Worm (Caenorhabditis elegans) whole organism, dauer: ENCODE data around the gene ncx-1.

ENCODE experiments used
- unc-62 ChIP-seq: sonication (generic microtip); optimal IDR thresholded peaks from 2 replicates; lab custom pipeline; 2017; ENCODE audit warnings: missing biosample characterization, missing genetic modification reagents, missing genetic modification characterization

The ncx-1 gene

ce11 chrV:20120623-20121165, at the start of gene ncx-1:
ncx-1 (minus strand) TSS chrV:20120673.
- no peak for TF ChIP-seq unc-62 (GFP tag; lab: Kevin White, UChicago)

- no peak for TF ChIP-seq unc-62 (GFP tag; lab: Kevin White, UChicago)
Observed at ce11 chrV:20165808-20166207, 45.3 kb upstream of the ncx-1 start.

DNA sequence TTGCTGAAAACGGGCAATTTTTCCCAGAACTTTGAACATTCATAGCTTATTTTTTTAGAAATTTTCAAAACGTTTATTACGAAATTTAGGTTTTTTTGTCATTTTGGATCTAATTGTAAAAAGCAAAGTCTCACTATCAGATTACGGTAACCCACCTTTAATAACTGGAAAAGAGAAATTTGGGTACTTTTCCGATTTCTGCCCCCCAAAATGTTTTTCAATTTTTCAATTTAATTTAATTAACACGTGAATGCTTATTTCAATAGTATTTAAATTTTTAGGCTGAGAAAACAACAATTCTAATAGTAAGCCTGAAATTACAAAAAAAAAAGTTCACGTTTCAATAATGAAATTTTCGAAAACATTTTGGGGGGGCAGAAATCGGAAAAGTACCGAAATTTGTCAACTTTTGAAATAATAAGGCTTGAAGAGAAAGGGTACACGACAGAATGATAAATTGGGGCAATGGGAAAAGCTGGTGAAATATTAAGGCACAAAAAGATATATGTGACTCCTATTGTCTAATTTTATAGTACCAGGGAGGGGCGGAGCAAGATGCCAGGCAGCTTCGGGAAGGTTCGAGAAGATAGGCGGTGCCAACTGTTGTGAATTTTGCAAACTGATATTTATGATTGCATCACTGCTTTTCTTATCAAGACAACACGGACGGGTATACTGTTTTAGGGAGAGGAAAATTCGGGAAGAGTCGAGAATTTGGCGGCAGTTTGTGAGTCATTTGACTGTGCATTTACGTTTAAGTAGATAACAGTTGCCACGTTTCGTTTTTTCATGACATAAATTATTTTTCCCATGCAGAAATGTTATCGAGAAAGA, 43.8 kb upstream of the ncx-1 start, which contains the start of gene F19B2.5:
TSS of gene F19B2.5 (minus strand) at position 107 of the 834 bp plus-strand sequence.
- no peak for TF ChIP-seq unc-62 (GFP tag; lab: Kevin White, UChicago)

- no peak for TF ChIP-seq unc-62 (GFP tag; lab: Kevin White, UChicago)
Observed at ce11 chrV:20163105-20163449, 42.6 kb upstream of the ncx-1 start.

ce11 chrV:20162290-20163104, 42.0 kb upstream of the ncx-1 start:
- TF ChIP-seq unc-62 (GFP tag; lab: Kevin White, UChicago): no peak

ce11 chrV:20161781-20162289, 41.4 kb upstream of the ncx-1 start:
- TF ChIP-seq unc-62 (GFP tag; lab: Kevin White, UChicago): no peak

DNA sequence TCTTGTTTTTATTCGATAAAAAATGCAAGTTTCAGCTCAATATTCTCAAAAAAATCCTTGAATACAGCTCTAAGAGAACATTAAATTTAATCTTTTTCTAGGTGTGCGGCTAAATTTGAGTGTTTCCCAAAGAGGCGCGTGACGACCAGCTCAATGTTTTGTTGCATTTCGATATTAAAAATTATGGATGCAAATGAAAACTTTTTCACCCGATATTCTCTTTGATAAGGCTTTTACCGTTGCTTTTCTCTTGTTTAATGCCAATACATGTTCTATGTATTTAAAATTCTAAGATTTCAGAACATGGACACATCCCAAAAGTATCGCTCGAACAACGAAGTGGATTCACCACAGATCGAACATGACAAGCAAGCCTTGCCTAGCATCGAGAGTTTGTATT, 37.8 kb upstream of the ncx-1 start, which contains the start of gene F19B2.6:
TSS of gene F19B2.6 (plus strand) at position 301 of the 400 bp plus-strand sequence.
- no peak for TF ChIP-seq unc-62 (GFP tag; lab: Kevin White, UChicago)

DNA sequence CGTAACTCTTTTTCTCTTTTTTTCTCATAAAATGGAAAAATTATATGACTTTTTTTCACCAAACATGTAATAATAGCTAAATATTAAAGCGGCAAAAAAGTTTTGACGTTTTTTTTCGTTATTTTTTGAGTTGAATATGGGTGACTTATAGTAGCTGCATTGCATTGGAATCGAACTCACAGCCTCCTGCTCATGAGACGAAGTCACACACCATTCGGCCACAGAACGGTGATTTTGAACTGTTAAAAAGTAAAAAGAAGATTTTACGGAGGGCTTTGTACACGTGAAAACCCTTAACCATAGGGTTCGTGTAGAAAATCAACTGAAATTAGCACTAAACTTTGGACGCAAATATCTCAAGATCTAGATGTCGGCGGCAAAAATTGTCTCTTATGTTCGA, 31.4 kb upstream of the ncx-1 start:
- TF ChIP-seq unc-62 (GFP tag; lab: Kevin White, UChicago): no peak

DNA sequence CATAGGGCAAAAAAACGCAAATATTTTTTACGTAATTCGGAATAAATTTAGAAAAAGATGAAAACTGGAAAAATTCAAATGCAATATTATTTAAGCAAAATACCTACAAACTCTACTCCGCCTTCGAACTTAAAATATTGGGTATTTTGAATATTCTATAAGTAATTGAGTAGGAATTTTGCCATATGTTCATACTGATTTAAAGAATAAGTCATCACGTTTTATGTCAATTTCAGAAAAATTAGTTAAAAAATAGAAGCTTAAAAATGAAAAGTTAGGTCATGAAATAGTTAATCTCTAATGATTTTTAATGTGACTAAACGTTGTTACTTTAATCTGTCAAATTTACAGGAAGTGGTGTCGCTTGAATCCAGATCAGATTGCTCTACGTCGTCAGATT, 31.0 kb upstream of the ncx-1 start, which contains the start of gene F19B2.7:
TSS of gene F19B2.7 (plus strand) at position 301 of the 400 bp plus-strand sequence.
- no peak for TF ChIP-seq unc-62 (GFP tag; lab: Kevin White, UChicago)

DNA sequence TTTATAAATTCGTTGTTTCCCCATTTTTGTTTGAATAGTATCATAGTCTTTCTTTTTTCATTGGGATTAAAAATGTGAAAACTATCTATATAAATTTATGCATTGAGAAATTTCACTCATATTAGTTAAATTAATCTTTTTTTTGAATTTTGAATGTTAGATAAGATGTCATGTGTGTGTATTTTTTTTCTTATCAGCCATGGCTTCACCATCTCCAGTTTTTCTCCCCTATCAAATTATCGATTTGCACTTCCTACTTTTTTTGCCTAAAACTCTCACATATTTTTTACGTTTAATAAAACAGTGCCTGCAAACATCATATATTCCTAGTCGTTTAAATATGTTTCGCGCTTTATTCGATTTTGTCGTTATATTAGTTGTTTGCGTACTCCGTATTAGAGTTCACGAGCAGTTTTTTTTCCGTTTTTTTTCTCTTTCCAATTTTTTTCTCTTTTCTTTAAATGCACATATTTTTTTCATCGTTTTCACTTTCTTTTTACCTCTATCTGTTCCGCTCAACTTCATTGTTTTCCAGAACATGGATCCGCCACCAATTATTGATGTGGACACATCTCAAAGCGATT, 27.3 kb upstream of the ncx-1 start, which contains the start of gene Y113G7A.13:
TSS of gene Y113G7A.13 (plus strand) at position 534 of the 584 bp plus-strand sequence.
- no peak for TF ChIP-seq unc-62 (GFP tag; lab: Kevin White, UChicago)

DNA sequence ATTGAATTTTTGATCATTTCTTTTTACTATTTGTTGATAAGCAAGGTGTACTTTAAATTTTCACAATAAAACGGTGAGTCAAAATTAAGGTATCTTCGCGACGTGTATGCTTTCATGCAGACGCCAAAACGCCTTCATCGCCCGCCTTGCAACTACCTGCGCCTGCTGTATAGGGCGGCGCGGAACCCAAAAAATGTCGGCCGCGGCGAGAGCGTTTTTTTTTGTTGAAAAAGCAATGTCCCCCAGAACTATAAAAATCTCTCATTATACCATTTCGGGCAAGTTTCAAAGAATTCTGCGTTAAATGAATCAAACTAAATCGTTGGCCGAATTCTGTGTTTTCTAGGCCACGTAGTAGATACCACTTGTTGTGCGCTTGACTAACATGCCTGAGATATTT, 23.2 kb upstream of the ncx-1 start:
- TF ChIP-seq unc-62 (GFP tag; lab: Kevin White, UChicago): no peak

- no peak for TF ChIP-seq unc-62 (GFP tag; lab: Kevin White, UChicago)
Observed at ce11 chrV:20142285-20142684, 21.8 kb upstream of the ncx-1 start, which contains the start of gene Y113G7A.12. Y113G7A.12 (plus strand) TSS chrV:20142585.

DNA sequence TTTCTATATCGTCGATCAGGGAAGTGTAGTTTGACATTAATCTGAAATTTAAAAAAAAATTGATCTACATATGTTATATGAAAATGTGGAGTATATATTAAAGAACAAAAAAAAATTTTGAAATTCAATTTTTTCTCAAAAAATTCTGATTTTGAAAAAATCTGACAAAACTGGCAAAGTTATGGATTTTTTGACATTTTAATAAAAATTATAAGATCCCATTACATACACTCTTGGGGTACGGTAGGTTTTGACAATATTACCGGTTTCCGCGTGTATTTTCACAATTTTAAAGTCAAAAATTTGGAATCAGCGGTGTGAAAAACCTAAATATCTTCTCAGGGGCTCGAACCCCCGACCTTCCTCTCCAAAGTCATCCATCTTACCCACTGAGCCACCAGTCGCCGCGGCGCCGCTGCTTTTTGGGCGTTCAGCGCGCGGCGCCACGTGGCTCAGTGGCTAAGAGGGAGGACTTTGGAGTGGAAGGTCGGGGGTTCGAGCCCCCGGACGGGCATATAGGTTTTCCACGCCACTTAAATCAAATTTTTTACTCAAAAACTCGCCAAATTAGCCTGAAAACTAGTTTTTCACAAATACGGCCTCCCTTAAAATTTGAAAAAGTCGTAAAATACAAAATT, 18.1 kb upstream of the ncx-1 start, which contains the start of gene Y113G7A.14:
TSS of gene Y113G7A.14 (minus strand) at position 51 of the 638 bp plus-strand sequence.
- no peak for TF ChIP-seq unc-62 (GFP tag; lab: Kevin White, UChicago)

- no peak for TF ChIP-seq unc-62 (GFP tag; lab: Kevin White, UChicago)
Observed at ce11 chrV:20135247-20135646, 14.8 kb upstream of the ncx-1 start, which contains the start of gene Y113G7A.22. Y113G7A.22 (minus strand) TSS chrV:20135347.
